Worm (Caenorhabditis elegans) whole organism, early embryonic: ENCODE results near the gene C08E3.15.

Experiments
- aly-1 ChIP-seq: sonication (generic microtip); optimal IDR thresholded peaks from 2 replicates; lab custom pipeline; 2016; ENCODE audit warnings: missing genetic modification characterization, missing compliant biosample characterization
- ama-1 ChIP-seq: fragments of 150-350 bp; optimal IDR thresholded peaks from 2 replicates; lab custom pipeline; 2014
- ceh-13 ChIP-seq: fragments of 200-800 bp; sonication (Bioruptor generic); optimal IDR thresholded peaks from 2 replicates; lab custom pipeline; 2018; ENCODE audit warnings: mild to moderate bottlenecking, missing genetic modification characterization, missing compliant biosample characterization
- ceh-36 ChIP-seq: sonication (generic microtip); optimal IDR thresholded peaks from 2 replicates; lab custom pipeline; 2016; ENCODE audit warnings: missing genetic modification characterization, inconsistent platforms, missing compliant biosample characterization
- ets-7 ChIP-seq: sonication (generic microtip); optimal IDR thresholded peaks from 2 replicates; lab custom pipeline; 2016; ENCODE audit warnings: missing genotype, missing genetic modification characterization, missing compliant biosample characterization
- flt-1 ChIP-seq: fragments of 200-800 bp; sonication (Bioruptor generic); IDR thresholded peaks from 2 replicates; pipeline ENCODE4 v1.3.6; 2022; ENCODE audit warnings: missing genetic modification characterization, missing compliant biosample characterization
- hmbx-1 ChIP-seq: sonication (generic microtip); optimal IDR thresholded peaks from 2 replicates; lab custom pipeline; 2016; ENCODE audit warnings: mild to moderate bottlenecking, missing genetic modification characterization, missing compliant biosample characterization
- hmg-4 ChIP-seq: fragments of 200-800 bp; sonication (Bioruptor generic); optimal IDR thresholded peaks from 2 replicates; lab custom pipeline; 2018; ENCODE audit warnings: mild to moderate bottlenecking, missing genetic modification characterization, missing compliant biosample characterization
- sea-1 ChIP-seq: fragments of 200-800 bp; sonication (Bioruptor generic); conservative IDR thresholded peaks from 2 replicates; pipeline ENCODE4 v1.3.6; 2022; ENCODE audit warnings: missing genetic modification characterization, missing compliant biosample characterization
- tra-4 ChIP-seq: sonication (generic microtip); optimal IDR thresholded peaks from 2 replicates; lab custom pipeline; 2017; ENCODE audit warnings: missing genetic modification characterization, missing compliant biosample characterization

- TF ChIP-seq flt-1 (no peak), sea-1 (no peak), aly-1 (tag; lab: Kevin White, UChicago) (no peak), ceh-36 (no peak), ama-1 (no peak), hmbx-1 (no peak), tra-4 (tag; lab: Kevin White, UChicago) (no peak), ceh-13 (no peak), hmg-4 (no peak), ets-7 (tag; lab: Kevin White, UChicago) (no peak)
Observed at ce11 chrII:1603049-1603448, 24.6 kb downstream of the C08E3.15 start.
